Fruit fly (Drosophila melanogaster) whole organism, embryonic: ENCODE data around the gene E23.

Experiments used
- BEAF-32 ChIP-seq: fragments of 200-800 bp; sonication (Bioruptor generic); optimal IDR thresholded peaks from 3 replicates; lab custom pipeline; 2017; ENCODE audit warnings: missing biosample characterization, missing genetic modification characterization, mild to moderate bottlenecking, moderate library complexity, missing genetic modification reagents
- BtbVII ChIP-seq: fragments of 200-800 bp; sonication (Bioruptor generic); optimal IDR thresholded peaks from 3 replicates; lab custom pipeline; 2017; ENCODE audit warnings: missing biosample characterization, mild to moderate bottlenecking, missing genetic modification characterization
- CG10274 ChIP-seq: fragments of 200-800 bp; sonication (Bioruptor generic); optimal IDR thresholded peaks from 3 replicates; lab custom pipeline; 2017; ENCODE audit warnings: missing biosample characterization, mild to moderate bottlenecking, missing genetic modification characterization
- CG10366 ChIP-seq: fragments of 200-800 bp; sonication (Bioruptor generic); IDR thresholded peaks from 2 replicates; pipeline ENCODE4 v1.3.6; 2022; ENCODE audit warnings: missing biosample characterization, missing genetic modification characterization
- CG10565 ChIP-seq: fragments of 200-800 bp; sonication (Bioruptor generic); optimal IDR thresholded peaks from 3 replicates; lab custom pipeline; 2016; ENCODE audit warnings: missing biosample characterization, mild to moderate bottlenecking, missing genetic modification characterization
- CG13424 ChIP-seq: fragments of 200-800 bp; sonication (Bioruptor generic); optimal IDR thresholded peaks from 2 replicates; lab custom pipeline; 2019; ENCODE audit warnings: missing biosample characterization, mild to moderate bottlenecking, missing genetic modification characterization, moderate library complexity
- CG15011 ChIP-seq: fragments of 200-800 bp; sonication (Bioruptor generic); optimal IDR thresholded peaks from 3 replicates; lab custom pipeline; 2018; ENCODE audit warnings: missing biosample characterization, mild to moderate bottlenecking, missing genetic modification characterization
- CG17385 ChIP-seq: fragments of 200-800 bp; sonication (Bioruptor generic); optimal IDR thresholded peaks from 3 replicates; lab custom pipeline; 2018; ENCODE audit warnings: missing biosample characterization, mild to moderate bottlenecking, missing genetic modification characterization
- CG17802 ChIP-seq: fragments of 200-800 bp; sonication (Bioruptor generic); optimal IDR thresholded peaks from 2 replicates; lab custom pipeline; 2018; ENCODE audit warnings: missing biosample characterization, mild to moderate bottlenecking, missing genetic modification characterization, moderate library complexity
- CG1832 ChIP-seq: fragments of 200-800 bp; sonication (Bioruptor generic); optimal IDR thresholded peaks from 2 replicates; lab custom pipeline; 2017; ENCODE audit warnings: missing biosample characterization, mild to moderate bottlenecking, missing genetic modification characterization, inconsistent platforms
- CG18619 ChIP-seq: fragments of 200-800 bp; sonication (Bioruptor generic); optimal IDR thresholded peaks from 3 replicates; lab custom pipeline; 2017; ENCODE audit warnings: missing biosample characterization, mild to moderate bottlenecking, missing genetic modification characterization
- CG2129 ChIP-seq: fragments of 200-800 bp; sonication (Bioruptor generic); IDR thresholded peaks from 2 replicates; pipeline ENCODE4 v1.3.6; 2022; ENCODE audit warnings: missing biosample characterization, missing genetic modification characterization; ENCODE audit not compliant: partially characterized antibody
- CG31388 ChIP-seq: fragments of 200-800 bp; sonication (Bioruptor generic); optimal IDR thresholded peaks from 2 replicates; lab custom pipeline; 2016; ENCODE audit warnings: missing biosample characterization, missing genetic modification characterization
- CG5953 ChIP-seq: fragments of 200-800 bp; sonication (Bioruptor generic); IDR thresholded peaks from 2 replicates; pipeline ENCODE4 v1.3.6; 2022; ENCODE audit warnings: missing biosample characterization, missing genetic modification characterization
- CG6791 ChIP-seq: fragments of 200-800 bp; sonication (Bioruptor generic); IDR thresholded peaks from 3 replicates; pipeline ENCODE4 v1.3.6; 2022; ENCODE audit warnings: missing biosample characterization, missing genetic modification characterization; ENCODE audit not compliant: partially characterized antibody
- CG7271 ChIP-seq: fragments of 200-800 bp; sonication (Bioruptor generic); optimal IDR thresholded peaks from 2 replicates; lab custom pipeline; 2018; ENCODE audit warnings: missing biosample characterization, mild to moderate bottlenecking, missing genetic modification characterization, moderate library complexity
- CG8359 ChIP-seq: fragments of 200-800 bp; sonication (Bioruptor generic); optimal IDR thresholded peaks from 2 replicates; lab custom pipeline; 2017; ENCODE audit warnings: missing biosample characterization, mild to moderate bottlenecking, missing genetic modification characterization, borderline replicate concordance
- CG9797 ChIP-seq: fragments of 200-800 bp; sonication (Bioruptor generic); optimal IDR thresholded peaks from 3 replicates; lab custom pipeline; 2018; ENCODE audit warnings: missing biosample characterization, mild to moderate bottlenecking, missing genetic modification characterization
- HLH54F ChIP-seq: fragments of 200-800 bp; sonication (Bioruptor generic); optimal IDR thresholded peaks from 3 replicates; lab custom pipeline; 2016; ENCODE audit warnings: missing biosample characterization, missing genetic modification characterization
- Hand ChIP-seq: fragments of 200-800 bp; sonication (Bioruptor generic); optimal IDR thresholded peaks from 2 replicates; lab custom pipeline; 2017; ENCODE audit warnings: mild to moderate bottlenecking, missing biosample characterization, missing genetic modification reagents, missing genetic modification characterization
- HmgZ ChIP-seq: fragments of 200-800 bp; sonication (Bioruptor generic); optimal IDR thresholded peaks from 2 replicates; lab custom pipeline; 2018; ENCODE audit warnings: missing biosample characterization, mild to moderate bottlenecking, missing genetic modification characterization
- Hmr ChIP-seq: fragments of 200-800 bp; sonication (Bioruptor generic); optimal IDR thresholded peaks from 3 replicates; lab custom pipeline; 2017; ENCODE audit warnings: mild to moderate bottlenecking, missing biosample characterization, missing genetic modification reagents, missing genetic modification characterization
- Lim3 ChIP-seq: fragments of 200-800 bp; sonication (Bioruptor generic); IDR thresholded peaks from 2 replicates; pipeline ENCODE4 v1.3.6; 2022; ENCODE audit warnings: missing biosample characterization, missing genetic modification characterization
- Lpt ChIP-seq: fragments of >200 bp; optimal IDR thresholded peaks from 2 replicates; lab custom pipeline; 2018; ENCODE audit warnings: missing biosample characterization, missing genetic modification characterization
- MTF-1 ChIP-seq: fragments of 200-800 bp; sonication (Bioruptor generic); optimal IDR thresholded peaks from 2 replicates; lab custom pipeline; 2018; ENCODE audit warnings: missing biosample characterization, mild to moderate bottlenecking, missing genetic modification characterization, borderline replicate concordance
- Max ChIP-seq: fragments of 200-800 bp; sonication (Bioruptor generic); optimal IDR thresholded peaks from 2 replicates; lab custom pipeline; 2016; ENCODE audit warnings: missing biosample characterization, mild to moderate bottlenecking, missing genetic modification characterization
- Usf ChIP-seq: fragments of 200-800 bp; sonication (Bioruptor generic); optimal IDR thresholded peaks from 2 replicates; lab custom pipeline; 2017; ENCODE audit warnings: missing genotype, missing biosample characterization, missing genetic modification characterization
- bcd ChIP-seq: fragments of 200-800 bp; sonication (Bioruptor generic); optimal IDR thresholded peaks from 2 replicates; lab custom pipeline; 2017; ENCODE audit warnings: missing biosample characterization, mild to moderate bottlenecking, missing genetic modification characterization
- cato ChIP-seq: fragments of 200-800 bp; sonication (Bioruptor generic); optimal IDR thresholded peaks from 2 replicates; lab custom pipeline; 2016; ENCODE audit warnings: missing biosample characterization, missing genetic modification characterization, borderline replicate concordance
- ewg ChIP-seq: fragments of 200-800 bp; sonication (Bioruptor generic); optimal IDR thresholded peaks from 3 replicates; lab custom pipeline; 2017; ENCODE audit warnings: mild to moderate bottlenecking, missing biosample characterization, missing genetic modification reagents, missing genetic modification characterization
- gce ChIP-seq: fragments of 200-800 bp; sonication (Bioruptor generic); IDR thresholded peaks from 3 replicates; pipeline ENCODE4 v1.3.6; 2022; ENCODE audit warnings: missing biosample characterization, missing genetic modification characterization
- jing ChIP-seq: fragments of 200-800 bp; sonication (Bioruptor generic); optimal IDR thresholded peaks from 2 replicates; lab custom pipeline; 2018; ENCODE audit warnings: missing biosample characterization, mild to moderate bottlenecking, missing genetic modification characterization
- mld ChIP-seq: fragments of 200-800 bp; sonication (Bioruptor generic); IDR thresholded peaks from 3 replicates; pipeline ENCODE4 v1.3.6; 2022; ENCODE audit warnings: missing biosample characterization, missing genetic modification characterization; ENCODE audit not compliant: partially characterized antibody
- nerfin-1 ChIP-seq: fragments of 200-800 bp; sonication (Bioruptor generic); optimal IDR thresholded peaks from 3 replicates; lab custom pipeline; 2019; ENCODE audit warnings: missing biosample characterization, mild to moderate bottlenecking, missing genetic modification characterization, moderate library complexity
- oc ChIP-seq: fragments of 200-800 bp; sonication (Bioruptor generic); optimal IDR thresholded peaks from 2 replicates; lab custom pipeline; 2018; ENCODE audit warnings: missing biosample characterization, mild to moderate bottlenecking, missing genetic modification characterization, moderate library complexity
- otp ChIP-seq: fragments of 200-800 bp; sonication (Bioruptor generic); IDR thresholded peaks from 3 replicates; pipeline ENCODE4, ENCODE4 v1.3.6; 2022; ENCODE audit warnings: missing biosample characterization, missing genetic modification characterization
- pb ChIP-seq: fragments of 200-800 bp; sonication (Bioruptor generic); optimal IDR thresholded peaks from 3 replicates; lab custom pipeline; 2016; ENCODE audit warnings: missing biosample characterization, missing genetic modification characterization
- pfk ChIP-seq: fragments of 200-800 bp; sonication (Bioruptor generic); optimal IDR thresholded peaks from 2 replicates; lab custom pipeline; 2018; ENCODE audit warnings: missing biosample characterization, mild to moderate bottlenecking, missing genetic modification characterization, moderate library complexity
- pros ChIP-seq: fragments of 200-800 bp; sonication (Bioruptor generic); optimal IDR thresholded peaks from 3 replicates; lab custom pipeline; 2019; ENCODE audit warnings: missing biosample characterization, mild to moderate bottlenecking, missing genetic modification characterization, moderate library complexity
- pum ChIP-seq: fragments of 200-800 bp; sonication (Bioruptor generic); optimal IDR thresholded peaks from 2 replicates; lab custom pipeline; 2016; ENCODE audit warnings: missing biosample characterization, missing genetic modification characterization
- row ChIP-seq: fragments of 200-800 bp; sonication (Bioruptor generic); IDR thresholded peaks from 3 replicates; pipeline ENCODE4 v1.3.6; 2022; ENCODE audit warnings: missing biosample characterization, missing genetic modification characterization
- run ChIP-seq: fragments of 200-800 bp; sonication (Bioruptor generic); optimal IDR thresholded peaks from 3 replicates; lab custom pipeline; 2018; ENCODE audit warnings: missing biosample characterization, mild to moderate bottlenecking, missing genetic modification characterization
- sd ChIP-seq: fragments of 200-800 bp; sonication (Bioruptor generic); optimal IDR thresholded peaks from 3 replicates; lab custom pipeline; 2018; ENCODE audit warnings: missing biosample characterization, mild to moderate bottlenecking, missing genetic modification characterization, moderate library complexity
- tgo ChIP-seq: fragments of 200-800 bp; sonication (Bioruptor generic); IDR thresholded peaks from 3 replicates; pipeline ENCODE4 v1.3.6; 2022; ENCODE audit warnings: missing biosample characterization, missing genetic modification characterization
- tll ChIP-seq, 2 experiments: fragments of 200-800 bp in 1 of 2; fragments of >200 bp in 1 of 2; sonication (Bioruptor generic) in 1 of 2; optimal IDR thresholded peaks; 2 replicates each; lab custom pipeline; 2017 to 2019; ENCODE audit warnings: missing biosample characterization in 2 of 2, missing genetic modification characterization in 2 of 2, mild to moderate bottlenecking in 1 of 2, moderate library complexity in 1 of 2
- toy ChIP-seq: fragments of 200-800 bp; sonication (Bioruptor generic); IDR thresholded peaks from 2 replicates; pipeline ENCODE4 v1.3.6; 2022; ENCODE audit warnings: missing biosample characterization, missing genetic modification characterization
- trem ChIP-seq: fragments of 200-800 bp; optimal IDR thresholded peaks from 3 replicates; lab custom pipeline; 2019; ENCODE audit warnings: missing biosample characterization, mild to moderate bottlenecking, missing genetic modification characterization, moderate library complexity

E23 gene

dm6 chr2L:3354642-3355380 lies at the start of gene E23 (continued):
- TF ChIP-seq CG6791 (no peak), BtbVII (peak; percentile 98), CG9797 (GFP tag; lab: Kevin White, UChicago) (peak; percentile 56), sd (tag; lab: Kevin White, UChicago) (peak; percentile 95), CG5953 (GFP tag; lab: Robert Waterston, UW) (peak; percentile 95), Hand (GFP tag; lab: Kevin White, UChicago) (peak; percentile 97), mld (GFP tag; lab: Robert Waterston, UW) (peak; percentile 70; the same call in 1 of the 3 replicates), CG2129 (no peak), HmgZ (tag; lab: Kevin White, UChicago) (peak; percentile 98), CG17802 (peak; percentile 90), CG1832 (GFP tag; lab: Kevin White, UChicago) (no peak), cato (GFP tag; lab: Kevin White, UChicago) (peak; percentile 98), CG18619 (GFP tag; lab: Kevin White, UChicago) (peak; percentile 99), ewg (peak; percentile 98), pb (peak; percentile 84), gce (GFP tag; lab: Robert Waterston, UW) (peak; percentile 94), trem (tag; lab: Kevin White, UChicago) (peak; percentile 97), Max (GFP tag; lab: Kevin White, UChicago) (peak; percentile 99), Lim3 (GFP tag; lab: Robert Waterston, UW) (peak; percentile 95), Usf (GFP tag; lab: Kevin White, UChicago) (peak; percentile 98), CG31388 (GFP tag; lab: Kevin White, UChicago) (peak; percentile 92), otp (GFP tag; lab: Robert Waterston, UW) (peak; percentile 94), CG8359 (GFP tag; lab: Kevin White, UChicago) (peak; percentile 93), pum (GFP tag; lab: Kevin White, UChicago) (peak; percentile 92), run (tag; lab: Kevin White, UChicago) (peak; percentile 99), row (GFP tag; lab: Robert Waterston, UW) (peak; percentile 99), CG10366 (GFP tag; lab: Robert Waterston, UW) (peak; percentile 98), toy (GFP tag; lab: Robert Waterston, UW) (peak; percentile 94), MTF-1 (GFP tag; lab: Kevin White, UChicago) (peak; percentile 90), pfk (GFP tag; lab: Kevin White, UChicago) (peak; percentile 40), BEAF-32 (GFP tag; lab: Kevin White, UChicago) (peak; percentile 17), CG7271 (tag; lab: Kevin White, UChicago) (peak; percentile 83), oc (tag; lab: Kevin White, UChicago) (peak; percentile 99), CG15011 (GFP tag; lab: Kevin White, UChicago) (peak; percentile 97), bcd (GFP tag; lab: Kevin White, UChicago) (peak; percentile 99), CG10274 (GFP tag; lab: Kevin White, UChicago) (peak; percentile 89), Lpt (GFP tag; lab: Kevin White, UChicago) (no peak), nerfin-1 (tag; lab: Kevin White, UChicago) (peak; percentile 98), tll (GFP tag; optimal IDR thresholded peaks at IDR 0.05; lab: Kevin White, UChicago) (no peak), Hmr (peak; percentile 99), CG13424 (peak; percentile 99), HLH54F (GFP tag; lab: Kevin White, UChicago) (peak; percentile 97), CG17385 (GFP tag; lab: Kevin White, UChicago) (peak; percentile 98), pros (GFP tag; lab: Kevin White, UChicago) (peak; percentile 80), CG10565 (peak; percentile 89), tgo (GFP tag; lab: Robert Waterston, UW) (peak; percentile 99), jing (peak; percentile 93)
